Fruit fly (Drosophila melanogaster): ENCODE measurements around the gene grp.

DNA sequence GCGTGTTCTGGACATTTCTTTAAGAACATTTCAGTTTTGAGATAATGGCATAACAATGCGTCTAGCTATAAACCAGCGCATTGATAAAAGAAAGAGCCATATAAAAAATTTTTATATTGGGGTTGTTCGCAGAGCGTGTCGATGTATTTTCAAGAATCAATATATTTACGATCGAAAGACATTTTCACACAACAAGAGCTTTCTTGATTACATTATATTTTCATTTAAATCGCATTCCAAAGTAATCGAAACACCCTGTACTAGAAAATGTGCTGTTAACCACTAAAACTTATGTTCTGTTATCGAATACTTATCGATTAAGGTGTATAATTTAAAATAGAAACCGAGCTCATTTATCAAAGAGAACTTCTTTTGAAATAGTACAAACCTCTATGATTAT, 23.9 kb downstream of the grp start:
- peak; percentile 49; the same call in 1 of the 3 replicates for TF ChIP-seq Dbx (GFP tag; IDR thresholded peaks at IDR 0.05)
- TF ChIP-seq CG3281 (GFP tag; optimal IDR thresholded peaks at IDR 0.05), result no peak
- no peak for TF ChIP-seq CG3726 (GFP tag; IDR thresholded peaks at IDR 0.05)
- no peak for TF ChIP-seq CG8944 (GFP tag; optimal IDR thresholded peaks at IDR 0.05)
- TF ChIP-seq lab (GFP tag; optimal IDR thresholded peaks at IDR 0.05), result no peak
- no peak for TF ChIP-seq slp2 (GFP tag; optimal IDR thresholded peaks at IDR 0.05)
- peak; percentile 19 for TF ChIP-seq tx (GFP tag; optimal IDR thresholded peaks at IDR 0.05)
- TF ChIP-seq Sox100B (GFP tag; optimal IDR thresholded peaks at IDR 0.05), result no peak
- TF ChIP-seq h (optimal IDR thresholded peaks at IDR 0.05), result no peak
- no peak for TF ChIP-seq CG2678 (tag; optimal IDR thresholded peaks at IDR 0.05)
- TF ChIP-seq CG6272 (GFP tag; IDR thresholded peaks at IDR 0.05), result no peak
